Worm (Caenorhabditis elegans): ENCODE measurements around the gene srab-1.
A peak's percentile ranks its signal among the peaks of the same experiment; 100 is the strongest.

srab-1 gene

DNA sequence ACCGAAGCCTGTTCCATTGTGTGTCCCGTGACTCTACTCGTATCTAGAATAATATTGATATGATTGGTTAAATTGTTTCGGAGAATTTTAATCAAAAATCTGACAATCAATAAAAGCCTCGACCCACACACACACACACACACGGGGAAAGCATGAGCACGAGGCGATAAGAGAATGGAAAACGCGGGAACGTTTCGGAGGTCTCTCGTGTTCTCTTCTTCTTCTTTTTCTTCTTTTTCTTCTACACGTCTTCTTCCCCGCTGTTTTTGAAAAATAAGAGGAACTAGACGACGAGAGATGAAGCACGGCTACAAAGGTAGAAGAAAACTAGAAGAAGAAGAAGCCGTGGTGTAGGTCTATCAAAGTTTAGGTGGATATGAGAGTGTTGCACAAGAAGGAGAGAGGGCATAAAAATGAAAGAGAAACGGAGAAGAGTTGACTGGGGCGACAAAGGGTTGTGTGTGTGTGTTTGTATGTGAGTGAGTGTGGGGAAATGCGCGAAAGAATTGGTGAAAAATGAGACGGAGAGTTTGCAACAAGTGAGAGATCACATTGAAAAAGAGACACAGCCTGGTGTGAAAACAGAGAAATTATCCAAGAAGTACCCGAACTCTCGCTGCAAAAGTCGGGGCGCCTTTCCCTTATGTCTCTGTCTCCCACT is 37.0 kb downstream of the srab-1 start, which contains the start of gene mlk-1 (continued):
- no peak for TF ChIP-seq tlf-1 (GFP tag; optimal IDR thresholded peaks at IDR 0.05)
- TF ChIP-seq ceh-27 (GFP tag; optimal IDR thresholded peaks at IDR 0.05): peak; percentile 47
- no peak for TF ChIP-seq F23B12.7 (tag; optimal IDR thresholded peaks at IDR 0.05; ENCODE audit: insufficient read depth)
- TF ChIP-seq madf-10 (tag; optimal IDR thresholded peaks at IDR 0.05): peak; percentile 20
- no peak for TF ChIP-seq F57C9.4 (tag; optimal IDR thresholded peaks at IDR 0.05)
- no peak for TF ChIP-seq cebp-1 (GFP tag; IDR thresholded peaks at IDR 0.05)
- TF ChIP-seq cebp-1 (tag; optimal IDR thresholded peaks at IDR 0.05): peak; percentile 64
- TF ChIP-seq lin-35 (GFP tag; optimal IDR thresholded peaks at IDR 0.05): peak in 1 of 3 experiments; percentile 24

DNA sequence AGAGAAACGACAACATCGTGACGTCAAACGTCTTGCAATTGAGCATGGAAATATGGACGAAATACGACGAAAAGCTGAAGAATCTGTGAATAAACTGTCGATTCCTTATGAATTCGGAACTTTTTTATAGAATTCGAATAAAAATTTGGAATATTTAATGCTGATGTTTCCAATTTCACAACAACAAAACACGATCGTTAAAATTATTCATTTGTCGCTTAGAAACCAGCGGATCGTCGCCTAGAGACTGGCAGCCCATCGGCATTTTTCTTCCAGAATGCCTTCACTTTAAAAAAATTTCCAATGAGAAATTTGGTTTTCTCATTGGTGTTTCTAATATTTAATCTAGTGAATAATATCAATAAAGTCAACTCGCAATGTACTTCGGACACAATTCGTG is 48.6 kb downstream of the srab-1 start, which contains the start of gene cwp-4:
cwp-4 (plus strand) TSS at position 301 of the 400 bp plus-strand sequence.
- TF ChIP-seq unc-130 (GFP tag; optimal IDR thresholded peaks at IDR 0.05) (no peak), gei-17 (GFP tag; optimal IDR thresholded peaks at IDR 0.05) (no peak)

ce11 chrV:5052233-5052632 is 49.7 kb downstream of the srab-1 start, which contains the start of gene K11D12.12:
Gene K11D12.12 (plus strand): TSS chrV:5052261.
- TF ChIP-seq xnd-1 (tag; optimal IDR thresholded peaks at IDR 0.05): peak; percentile 4
- no peak for TF ChIP-seq Y67H2A.10 (GFP tag; conservative IDR thresholded peaks at IDR 0.05)
- TF ChIP-seq gei-17 (GFP tag; optimal IDR thresholded peaks at IDR 0.05): no peak
- 0 out of 2 replicates have a peak, but pooled peaks have one; percentile 34 for TF ChIP-seq Y53G8AR.9 (GFP tag; conservative IDR thresholded peaks at IDR 0.05)
- TF ChIP-seq madf-6 (GFP tag; IDR thresholded peaks at IDR 0.05): 0 out of 2 replicates have a peak, but pooled peaks have one; percentile 23

Data from whole organism, young adult.